Worm (Caenorhabditis elegans) whole organism, young adult: ENCODE measurements around the gene actl-1.

Experiments used
- B0336.3 ChIP-seq: fragments of 200-800 bp; sonication (Bioruptor generic); IDR thresholded peaks from 2 replicates; pipeline ENCODE4 v1.3.6; 2022; ENCODE audit warnings: missing genetic modification characterization, missing compliant biosample characterization
- C06A6.2 ChIP-seq: fragments of 200-800 bp; sonication (Bioruptor generic); conservative IDR thresholded peaks from 2 replicates; pipeline ENCODE4 v1.3.6; 2022; ENCODE audit warnings: missing genetic modification characterization, missing compliant biosample characterization
- C17E4.6 ChIP-seq: fragments of 200-800 bp; sonication (Bioruptor generic); IDR thresholded peaks from 2 replicates; pipeline ENCODE4 v1.3.6; 2022; ENCODE audit warnings: missing genetic modification reagents, missing genetic modification characterization, missing compliant biosample characterization
- D2030.7 ChIP-seq: fragments of 200-800 bp; sonication (Bioruptor generic); IDR thresholded peaks from 2 replicates; pipeline ENCODE4 v1.3.6; 2022; ENCODE audit warnings: missing genetic modification reagents, missing genetic modification characterization, missing compliant biosample characterization
- F10E7.11 ChIP-seq: sonication (generic microtip); optimal IDR thresholded peaks from 2 replicates; lab custom pipeline; 2017; ENCODE audit warnings: mild to moderate bottlenecking, missing genetic modification characterization, moderate library complexity, missing compliant biosample characterization
- F55B11.4 ChIP-seq: sonication (generic microtip); optimal IDR thresholded peaks from 2 replicates; lab custom pipeline; 2016; ENCODE audit warnings: missing compliant biosample characterization, missing genetic modification characterization, borderline replicate concordance; ENCODE audit not compliant: insufficient read depth
- F57A8.1 ChIP-seq: fragments of 200-800 bp; sonication (Bioruptor generic); optimal IDR thresholded peaks from 2 replicates; lab custom pipeline; 2018; ENCODE audit warnings: mild to moderate bottlenecking, missing genetic modification characterization, moderate library complexity, missing compliant biosample characterization
- Y53F4B.3 ChIP-seq: fragments of 200-800 bp; sonication (Bioruptor generic); IDR thresholded peaks from 2 replicates; pipeline ENCODE4 v1.3.6; 2022; ENCODE audit warnings: missing genetic modification reagents, missing genetic modification characterization, missing compliant biosample characterization
- Y56A3A.18 ChIP-seq: fragments of 200-800 bp; sonication (Bioruptor generic); IDR thresholded peaks from 2 replicates; pipeline ENCODE4 v1.3.6; 2022; ENCODE audit warnings: missing genetic modification reagents, missing genetic modification characterization, missing compliant biosample characterization
- ZK185.1 ChIP-seq: sonication (generic microtip); optimal IDR thresholded peaks from 2 replicates; lab custom pipeline; 2016; ENCODE audit warnings: mild to moderate bottlenecking, missing genetic modification characterization, missing compliant biosample characterization; ENCODE audit not compliant: poor library complexity, severe bottlenecking
- atf-7 ChIP-seq: sonication (generic microtip); optimal IDR thresholded peaks from 2 replicates; lab custom pipeline; 2017; ENCODE audit warnings: mild to moderate bottlenecking, missing genetic modification characterization, missing compliant biosample characterization
- attf-3 ChIP-seq: fragments of 200-800 bp; sonication (Bioruptor generic); conservative IDR thresholded peaks from 2 replicates; pipeline ENCODE4 v1.3.6; 2022; ENCODE audit warnings: missing genetic modification reagents, missing genetic modification characterization, missing compliant biosample characterization
- cebp-2 ChIP-seq: fragments of 200-800 bp; sonication (Bioruptor generic); IDR thresholded peaks from 2 replicates; pipeline ENCODE4 v1.3.6; 2022; ENCODE audit warnings: missing genetic modification characterization, missing compliant biosample characterization
- ceh-100 ChIP-seq: fragments of 200-800 bp; sonication (Bioruptor generic); IDR thresholded peaks from 2 replicates; pipeline ENCODE4 v1.3.6; 2022; ENCODE audit warnings: missing genetic modification reagents, missing genetic modification characterization, missing compliant biosample characterization
- ceh-40 ChIP-seq: fragments of 200-800 bp; sonication (Bioruptor generic); IDR thresholded peaks from 2 replicates; pipeline ENCODE4 v1.3.6; 2022; ENCODE audit warnings: missing genetic modification characterization, missing compliant biosample characterization
- ceh-79 ChIP-seq: sonication (generic microtip); optimal IDR thresholded peaks from 2 replicates; lab custom pipeline; 2017; ENCODE audit warnings: mild to moderate bottlenecking, missing genetic modification characterization, missing compliant biosample characterization
- ceh-91 ChIP-seq: fragments of 200-800 bp; sonication (Bioruptor generic); IDR thresholded peaks from 2 replicates; pipeline ENCODE4 v1.3.6; 2022; ENCODE audit warnings: missing genetic modification reagents, missing genetic modification characterization, missing compliant biosample characterization
- chd-7 ChIP-seq: sonication (generic microtip); optimal IDR thresholded peaks from 2 replicates; lab custom pipeline; 2016; ENCODE audit warnings: mild to moderate bottlenecking, missing genetic modification characterization, moderate library complexity, missing compliant biosample characterization
- ekl-4 ChIP-seq: fragments of 200-800 bp; sonication (Bioruptor generic); IDR thresholded peaks from 2 replicates; pipeline ENCODE4 v1.3.6; 2022; ENCODE audit warnings: missing genetic modification reagents, missing genetic modification characterization, missing compliant biosample characterization
- hsf-1 ChIP-seq: fragments of 200-800 bp; sonication (Bioruptor generic); IDR thresholded peaks from 2 replicates; pipeline ENCODE4 v1.3.6; 2022; ENCODE audit warnings: missing genetic modification reagents, missing genetic modification characterization, missing compliant biosample characterization
- lag-1 ChIP-seq: fragments of 200-800 bp; sonication (Bioruptor generic); IDR thresholded peaks from 2 replicates; pipeline ENCODE4 v1.3.6; 2022; ENCODE audit warnings: missing genetic modification reagents, missing genetic modification characterization, missing compliant biosample characterization
- lin-35 ChIP-seq, 3 experiments: fragments of 150-350 bp in 2 of 3; sonication (generic microtip) in 1 of 3; optimal IDR thresholded peaks; 2 replicates each; lab custom pipeline; 2014 to 2018; ENCODE audit warnings: missing biosample characterization in 3 of 3, missing genetic modification characterization in 3 of 3, missing genetic modification reagents in 3 of 3
- lsy-27 ChIP-seq: sonication (generic microtip); optimal IDR thresholded peaks from 2 replicates; lab custom pipeline; 2017; ENCODE audit warnings: missing genetic modification characterization, mild to moderate bottlenecking, missing compliant biosample characterization, antibody characterized with exemption, missing genotype, borderline replicate concordance; ENCODE audit not compliant: insufficient read depth
- madf-8 ChIP-seq: fragments of 200-800 bp; sonication (Bioruptor generic); conservative IDR thresholded peaks from 2 replicates; pipeline ENCODE4 v1.3.6; 2022; ENCODE audit warnings: missing genetic modification reagents, missing genetic modification characterization, missing compliant biosample characterization
- nfyb-1 ChIP-seq: fragments of 200-800 bp; sonication (Bioruptor generic); IDR thresholded peaks from 2 replicates; pipeline ENCODE4 v1.3.6; 2022; ENCODE audit warnings: missing genetic modification reagents, missing genetic modification characterization, missing compliant biosample characterization
- nhr-80 ChIP-seq: sonication (generic microtip); optimal IDR thresholded peaks from 2 replicates; lab custom pipeline; 2016; ENCODE audit warnings: missing genetic modification characterization, missing compliant biosample characterization
- nhr-90 ChIP-seq: sonication (generic microtip); optimal IDR thresholded peaks from 2 replicates; lab custom pipeline; 2016; ENCODE audit warnings: missing genotype, mild to moderate bottlenecking, missing genetic modification characterization, missing compliant biosample characterization
- pha-4 ChIP-seq: fragments of 150-350 bp; sonication (generic microtip); optimal IDR thresholded peaks from 2 replicates; lab custom pipeline; 2014; ENCODE audit warnings: missing biosample characterization, missing genetic modification reagents, missing genetic modification characterization
- repo-1 ChIP-seq: sonication (generic microtip); optimal IDR thresholded peaks from 2 replicates; lab custom pipeline; 2017; ENCODE audit warnings: mild to moderate bottlenecking, missing genetic modification characterization, missing compliant biosample characterization
- snpc-3.4 ChIP-seq: sonication (generic microtip); optimal IDR thresholded peaks from 2 replicates; lab custom pipeline; 2017; ENCODE audit warnings: missing genetic modification characterization, mild to moderate bottlenecking, missing compliant biosample characterization, antibody characterized with exemption, moderate library complexity, missing genotype, missing genetic modification reagents
- somi-1 ChIP-seq: fragments of 200-800 bp; sonication (Bioruptor generic); optimal IDR thresholded peaks from 2 replicates; lab custom pipeline; 2018; ENCODE audit warnings: mild to moderate bottlenecking, missing genetic modification characterization, missing compliant biosample characterization
- unc-62 ChIP-seq: fragments of 150-350 bp; optimal IDR thresholded peaks from 2 replicates; lab custom pipeline; 2014; ENCODE audit warnings: missing biosample characterization, missing genetic modification reagents, missing genetic modification characterization
- xnd-1 ChIP-seq: sonication (generic microtip); optimal IDR thresholded peaks from 2 replicates; lab custom pipeline; 2016; ENCODE audit warnings: missing genotype, missing genetic modification reagents, missing genetic modification characterization, missing compliant biosample characterization
- ztf-18 ChIP-seq: sonication (generic microtip); optimal IDR thresholded peaks from 2 replicates; lab custom pipeline; 2016; ENCODE audit warnings: missing genotype, mild to moderate bottlenecking, missing genetic modification characterization, missing compliant biosample characterization
- ztf-3 ChIP-seq: fragments of 200-800 bp; sonication (Bioruptor generic); optimal IDR thresholded peaks from 2 replicates; lab custom pipeline; 2018; ENCODE audit warnings: mild to moderate bottlenecking, missing genetic modification characterization, missing compliant biosample characterization

Gene actl-1

ce11 chrX:6499736-6500135 is at the start of gene actl-1:
TSS of gene actl-1 (minus strand) at chrX:6499836.
- TF ChIP-seq C06A6.2 (GFP tag; lab: Robert Waterston, UW) (no peak), ztf-18 (tag; lab: Kevin White, UChicago) (no peak), pha-4 (tag; lab: Kevin White, UChicago) (no peak), xnd-1 (tag; lab: Kevin White, UChicago) (no peak), ZK185.1 (tag; lab: Kevin White, UChicago) (no peak), attf-3 (GFP tag; lab: Robert Waterston, UW) (no peak), F57A8.1 (GFP tag; lab: Kevin White, UChicago) (no peak), D2030.7 (GFP tag; lab: Robert Waterston, UW) (no peak), somi-1 (GFP tag; lab: Kevin White, UChicago) (no peak), ztf-3 (GFP tag; lab: Kevin White, UChicago) (no peak), Y56A3A.18 (GFP tag; lab: Robert Waterston, UW) (no peak), ekl-4 (GFP tag; lab: Robert Waterston, UW) (no peak), atf-7 (tag; lab: Kevin White, UChicago) (no peak), repo-1 (tag; lab: Kevin White, UChicago) (no peak), cebp-2 (GFP tag; lab: Robert Waterston, UW) (no peak), ceh-91 (GFP tag; lab: Robert Waterston, UW) (no peak), madf-8 (GFP tag; lab: Robert Waterston, UW) (no peak)
- TF ChIP-seq, all 124 proteins: peak for 0

DNA sequence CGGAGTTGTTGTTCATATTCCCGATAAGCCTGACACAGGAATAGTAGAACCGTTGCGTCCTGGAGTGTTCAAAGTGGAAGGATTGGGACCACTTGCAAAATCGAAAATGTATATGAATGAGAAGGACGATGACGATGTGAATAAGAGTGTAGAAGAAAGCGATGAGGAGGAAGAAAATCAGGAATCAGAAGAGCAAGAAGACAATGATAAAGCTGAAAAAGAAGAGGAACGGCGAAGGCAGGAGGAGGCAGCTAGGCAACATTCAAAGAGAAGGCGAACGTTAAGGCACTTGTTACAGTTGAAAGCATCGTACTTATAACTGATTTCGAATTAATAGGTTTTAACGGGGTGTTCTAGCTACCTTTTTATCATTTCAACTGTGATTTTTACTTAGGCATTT is 44.0 kb upstream of the actl-1 start:
- no peak for TF ChIP-seq Y53F4B.3
- no peak for TF ChIP-seq hsf-1
- no peak for TF ChIP-seq C17E4.6
- no peak for TF ChIP-seq lin-35 (GFP tag; optimal IDR thresholded peaks at IDR 0.05; lab: Kevin White, UChicago)
- no peak for TF ChIP-seq lag-1 (GFP tag; lab: Robert Waterston, UW)
- no peak for TF ChIP-seq ceh-40 (GFP tag; lab: Robert Waterston, UW)
- TF ChIP-seq unc-62 (GFP tag; lab: Kevin White, UChicago) = no peak
- TF ChIP-seq B0336.3 (GFP tag; lab: Robert Waterston, UW) = no peak
- TF ChIP-seq chd-7 (tag; lab: Kevin White, UChicago) = no peak
- no peak for TF ChIP-seq ceh-79 (tag; lab: Kevin White, UChicago)
- no peak for TF ChIP-seq ceh-100 (GFP tag; lab: Robert Waterston, UW)

- TF ChIP-seq nhr-90 (no peak), lsy-27 (no peak), F10E7.11 (tag; lab: Kevin White, UChicago) (no peak), F57A8.1 (GFP tag; lab: Kevin White, UChicago) (no peak), ztf-3 (GFP tag; lab: Kevin White, UChicago) (no peak), F55B11.4 (tag; lab: Kevin White, UChicago) (no peak), nfyb-1 (GFP tag; lab: Robert Waterston, UW) (no peak)
These were observed 43.1 kb upstream of the actl-1 start, which contains the start of gene T14E8.2 for ce11 chrX:6542692-6543091. TSS of gene T14E8.2 (plus strand) at chrX:6542992.

ce11 chrX:6538068-6538467 is 38.4 kb upstream of the actl-1 start:
- TF ChIP-seq nhr-80 (tag; lab: Kevin White, UChicago) (peak; percentile 86), snpc-3.4 (no peak)
